Worm (Caenorhabditis elegans) whole organism, late embryonic: Measurements from ENCODE around the gene srx-97.

ENCODE experiments used
- che-1 ChIP-seq: sonication (generic microtip); optimal IDR thresholded peaks from 2 replicates; lab custom pipeline; 2016; ENCODE audit warnings: mild to moderate bottlenecking, missing genetic modification characterization, missing compliant biosample characterization
- dmd-4 ChIP-seq: sonication (generic microtip); optimal IDR thresholded peaks from 2 replicates; lab custom pipeline; 2016; ENCODE audit warnings: borderline replicate concordance, missing genetic modification characterization, missing compliant biosample characterization
- ets-4 ChIP-seq: sonication (generic microtip); optimal IDR thresholded peaks from 2 replicates; lab custom pipeline; 2016; ENCODE audit warnings: missing genetic modification characterization, missing compliant biosample characterization
- pha-4 ChIP-seq: fragments of 150-350 bp; optimal IDR thresholded peaks from 2 replicates; lab custom pipeline; 2018; ENCODE audit warnings: missing biosample characterization, missing genetic modification reagents, missing genetic modification characterization

- TF ChIP-seq ets-4 (no peak), dmd-4 (tag; lab: Kevin White, UChicago) (no peak), che-1 (no peak), pha-4 (tag; lab: Kevin White, UChicago) (no peak)
Measured at ce11 chrII:3620862-3621261, 48.4 kb downstream of the srx-97 start.
